Worm (Caenorhabditis elegans) whole organism, late embryonic: ENCODE results near the gene ZC513.3.

ENCODE experiments used
- ahr-1 ChIP-seq: sonication (generic microtip); optimal IDR thresholded peaks from 2 replicates; lab custom pipeline; 2016; ENCODE audit warnings: missing genetic modification characterization, missing compliant biosample characterization
- ama-1 ChIP-seq: fragments of 150-350 bp; optimal IDR thresholded peaks from 2 replicates; lab custom pipeline; 2014
- ceh-45 ChIP-seq: fragments of 200-800 bp; sonication (Bioruptor generic); IDR thresholded peaks from 2 replicates; pipeline ENCODE4 v1.3.6; 2022; ENCODE audit warnings: missing genetic modification reagents, missing genetic modification characterization, missing compliant biosample characterization
- elt-2 ChIP-seq: sonication (generic microtip); optimal IDR thresholded peaks from 2 replicates; lab custom pipeline; 2016; ENCODE audit warnings: missing genetic modification reagents, missing genetic modification characterization, missing compliant biosample characterization
- fax-1 ChIP-seq: sonication (generic microtip); optimal IDR thresholded peaks from 2 replicates; lab custom pipeline; 2016; ENCODE audit warnings: missing genotype, missing genetic modification characterization, missing compliant biosample characterization
- fkh-6 ChIP-seq: sonication (generic microtip); optimal IDR thresholded peaks from 2 replicates; lab custom pipeline; 2016; ENCODE audit warnings: missing genetic modification characterization, missing compliant biosample characterization
- gmeb-2 ChIP-seq: sonication (generic microtip); optimal IDR thresholded peaks from 2 replicates; lab custom pipeline; 2016; ENCODE audit warnings: missing genetic modification characterization, inconsistent platforms, missing compliant biosample characterization
- hlh-30 ChIP-seq: sonication (generic microtip); optimal IDR thresholded peaks from 2 replicates; lab custom pipeline; 2017; ENCODE audit warnings: antibody characterized with exemption, missing genetic modification characterization, missing compliant biosample characterization; ENCODE audit not compliant: insufficient read depth
- lin-11 ChIP-seq: fragments of 200-800 bp; sonication (Bioruptor generic); optimal IDR thresholded peaks from 2 replicates; lab custom pipeline; 2018; ENCODE audit warnings: mild to moderate bottlenecking, missing genetic modification characterization, missing compliant biosample characterization
- pqm-1 ChIP-seq: sonication (generic microtip); optimal IDR thresholded peaks from 2 replicates; lab custom pipeline; 2016; ENCODE audit warnings: missing genetic modification characterization, missing compliant biosample characterization
- ref-2 ChIP-seq: sonication (generic microtip); optimal IDR thresholded peaks from 2 replicates; lab custom pipeline; 2016; ENCODE audit warnings: missing genetic modification characterization, missing compliant biosample characterization
- sox-2 ChIP-seq: fragments of 200-800 bp; sonication (Bioruptor generic); IDR thresholded peaks from 2 replicates; pipeline ENCODE4 v1.3.6; 2022; ENCODE audit warnings: missing genetic modification reagents, missing genetic modification characterization, missing compliant biosample characterization

ce11 chrV:8046706-8047105, at the start of gene ZC513.3:
- TF ChIP-seq ahr-1 (tag; lab: Kevin White, UChicago), result no peak
- no peak for TF ChIP-seq ama-1 (lab: Kevin White, UChicago)
- TF ChIP-seq sox-2, result no peak
- no peak for TF ChIP-seq fax-1 (tag; lab: Kevin White, UChicago)
- TF ChIP-seq elt-2 (tag; lab: Kevin White, UChicago), result no peak
- TF ChIP-seq gmeb-2 (tag; lab: Kevin White, UChicago), result no peak
- no peak for TF ChIP-seq lin-11
- TF ChIP-seq hlh-30 (tag; lab: Kevin White, UChicago), result no peak
- no peak for TF ChIP-seq pqm-1 (tag; lab: Kevin White, UChicago)
- no peak for TF ChIP-seq ceh-45 (GFP tag; lab: Robert Waterston, UW)
- TF ChIP-seq fkh-6 (tag; lab: Kevin White, UChicago), result no peak
- TF ChIP-seq ref-2 (tag; lab: Kevin White, UChicago), result no peak
